Fruit fly (Drosophila melanogaster) whole organism, embryonic: ENCODE results near the gene Bhmt.

Experiments used
- ATbp ChIP-seq: fragments of 200-800 bp; sonication (Bioruptor generic); optimal IDR thresholded peaks from 2 replicates; lab custom pipeline; 2017; ENCODE audit warnings: missing biosample characterization, mild to moderate bottlenecking, missing genetic modification characterization, missing genetic modification reagents
- Aef1 ChIP-seq: fragments of 200-800 bp; sonication (Bioruptor generic); IDR thresholded peaks from 3 replicates; pipeline ENCODE4 v1.3.6; 2022; ENCODE audit warnings: missing biosample characterization, missing genetic modification characterization
- Awh ChIP-seq: fragments of 200-800 bp; sonication (Bioruptor generic); IDR thresholded peaks from 2 replicates; pipeline ENCODE4, ENCODE4 v1.3.6; 2022; ENCODE audit warnings: missing biosample characterization, missing genetic modification characterization
- Bgb ChIP-seq: fragments of 200-800 bp; sonication (Bioruptor generic); IDR thresholded peaks from 2 replicates; pipeline ENCODE4 v1.3.6; 2022; ENCODE audit warnings: missing biosample characterization, missing genetic modification characterization; ENCODE audit not compliant: partially characterized antibody
- CG12659 ChIP-seq: fragments of 200-800 bp; sonication (Bioruptor generic); optimal IDR thresholded peaks from 3 replicates; lab custom pipeline; 2017; ENCODE audit warnings: mild to moderate bottlenecking, missing biosample characterization, missing genetic modification reagents, missing genetic modification characterization
- CG12769 ChIP-seq: fragments of 200-800 bp; sonication (Bioruptor generic); optimal IDR thresholded peaks from 2 replicates; lab custom pipeline; 2019; ENCODE audit warnings: missing biosample characterization, mild to moderate bottlenecking, missing genetic modification characterization, moderate library complexity
- CG13296 ChIP-seq: fragments of 200-800 bp; sonication (Bioruptor generic); optimal IDR thresholded peaks from 3 replicates; lab custom pipeline; 2018; ENCODE audit warnings: missing biosample characterization, mild to moderate bottlenecking, missing genetic modification characterization
- CG13624 ChIP-seq: fragments of 200-800 bp; sonication (Bioruptor generic); optimal IDR thresholded peaks from 2 replicates; lab custom pipeline; 2016; ENCODE audit warnings: missing biosample characterization, missing genetic modification characterization
- CG15479 ChIP-seq: fragments of 200-800 bp; sonication (Bioruptor generic); optimal IDR thresholded peaks from 3 replicates; lab custom pipeline; 2019; ENCODE audit warnings: missing biosample characterization, mild to moderate bottlenecking, missing genetic modification characterization, moderate library complexity
- CG16813 ChIP-seq: fragments of 200-800 bp; sonication (Bioruptor generic); IDR thresholded peaks from 3 replicates; pipeline ENCODE4 v1.3.6; 2022; ENCODE audit warnings: missing biosample characterization, missing genetic modification characterization; ENCODE audit not compliant: partially characterized antibody
- CG17612 ChIP-seq: fragments of 200-800 bp; sonication (Bioruptor generic); IDR thresholded peaks from 2 replicates; pipeline ENCODE4 v1.3.6; 2022; ENCODE audit warnings: missing biosample characterization, missing genetic modification characterization
- CG17912 ChIP-seq: fragments of 200-800 bp; sonication (Bioruptor generic); optimal IDR thresholded peaks from 2 replicates; lab custom pipeline; 2018; ENCODE audit warnings: missing biosample characterization, mild to moderate bottlenecking, missing genetic modification characterization
- CG1792 ChIP-seq: fragments of 200-800 bp; sonication (Bioruptor generic); optimal IDR thresholded peaks from 2 replicates; lab custom pipeline; 2016; ENCODE audit warnings: missing biosample characterization, missing genetic modification characterization
- CG18764 ChIP-seq: fragments of 200-800 bp; sonication (Bioruptor generic); optimal IDR thresholded peaks from 3 replicates; lab custom pipeline; 2016; ENCODE audit warnings: missing biosample characterization, missing genetic modification characterization
- CG2116 ChIP-seq: fragments of 200-800 bp; sonication (Bioruptor generic); optimal IDR thresholded peaks from 3 replicates; lab custom pipeline; 2018; ENCODE audit warnings: missing biosample characterization, mild to moderate bottlenecking, missing genetic modification characterization
- CG3281 ChIP-seq: fragments of 200-800 bp; sonication (Bioruptor generic); optimal IDR thresholded peaks from 3 replicates; lab custom pipeline; 2017; ENCODE audit warnings: missing biosample characterization, mild to moderate bottlenecking, missing genetic modification characterization
- CG3407 ChIP-seq: fragments of 200-800 bp; sonication (Bioruptor generic); optimal IDR thresholded peaks from 2 replicates; lab custom pipeline; 2018; ENCODE audit warnings: missing biosample characterization, mild to moderate bottlenecking, missing genetic modification characterization
- CG3995 ChIP-seq: fragments of 200-800 bp; sonication (Bioruptor generic); optimal IDR thresholded peaks from 3 replicates; lab custom pipeline; 2016; ENCODE audit warnings: missing biosample characterization, missing genetic modification characterization
- CG7786 ChIP-seq: fragments of 200-800 bp; sonication (Bioruptor generic); optimal IDR thresholded peaks from 2 replicates; lab custom pipeline; 2016; ENCODE audit warnings: missing biosample characterization, missing genetic modification characterization
- CG9437 ChIP-seq: fragments of 200-800 bp; sonication (Bioruptor generic); optimal IDR thresholded peaks from 2 replicates; lab custom pipeline; 2018; ENCODE audit warnings: missing biosample characterization, mild to moderate bottlenecking, missing genetic modification characterization
- HLH4C ChIP-seq: fragments of 200-800 bp; sonication (Bioruptor generic); IDR thresholded peaks from 3 replicates; pipeline ENCODE4 v1.3.6; 2022; ENCODE audit warnings: missing biosample characterization, missing genetic modification characterization; ENCODE audit not compliant: partially characterized antibody
- HLHmδ ChIP-seq: fragments of 200-800 bp; sonication (Bioruptor generic); optimal IDR thresholded peaks from 2 replicates; lab custom pipeline; 2018; ENCODE audit warnings: missing biosample characterization, mild to moderate bottlenecking, missing genetic modification characterization, moderate library complexity
- Hey ChIP-seq: fragments of 200-800 bp; sonication (Bioruptor generic); optimal IDR thresholded peaks from 3 replicates; lab custom pipeline; 2018; ENCODE audit warnings: missing biosample characterization, mild to moderate bottlenecking, missing genetic modification characterization
- HmgZ ChIP-seq: fragments of 200-800 bp; sonication (Bioruptor generic); optimal IDR thresholded peaks from 2 replicates; lab custom pipeline; 2018; ENCODE audit warnings: missing biosample characterization, mild to moderate bottlenecking, missing genetic modification characterization
- NC2α ChIP-seq: fragments of 200-800 bp; sonication (Bioruptor generic); optimal IDR thresholded peaks from 2 replicates; lab custom pipeline; 2016; ENCODE audit warnings: missing biosample characterization, missing genetic modification characterization
- Neu2 ChIP-seq: fragments of 200-800 bp; sonication (Bioruptor generic); optimal IDR thresholded peaks from 3 replicates; lab custom pipeline; 2016; ENCODE audit warnings: missing biosample characterization, missing genetic modification characterization, borderline replicate concordance
- Pdp1 ChIP-seq, 2 experiments: fragments of 200-800 bp; sonication (Bioruptor generic); optimal IDR thresholded peaks; 3 replicates each; lab custom pipeline; 2016; ENCODE audit warnings: missing biosample characterization in 2 of 2, missing genetic modification characterization in 2 of 2, mild to moderate bottlenecking in 1 of 2, moderate library complexity in 1 of 2
- Sin3A ChIP-seq: fragments of >200 bp; optimal IDR thresholded peaks from 2 replicates; lab custom pipeline; 2018
- Vsx1 ChIP-seq: fragments of 200-800 bp; sonication (Bioruptor generic); optimal IDR thresholded peaks from 2 replicates; lab custom pipeline; 2017; ENCODE audit warnings: missing biosample characterization, mild to moderate bottlenecking, missing genetic modification characterization, missing genetic modification reagents
- da ChIP-seq: fragments of 200-800 bp; sonication (Bioruptor generic); optimal IDR thresholded peaks from 2 replicates; lab custom pipeline; 2016; ENCODE audit warnings: missing biosample characterization, missing genetic modification characterization
- dysf ChIP-seq: fragments of 200-800 bp; sonication (Bioruptor generic); IDR thresholded peaks from 3 replicates; pipeline ENCODE4 v1.3.6; 2022; ENCODE audit warnings: missing biosample characterization, missing genetic modification characterization
- exex ChIP-seq: fragments of 200-800 bp; sonication (Bioruptor generic); optimal IDR thresholded peaks from 4 replicates; lab custom pipeline; 2018; ENCODE audit warnings: missing biosample characterization, mild to moderate bottlenecking, missing genetic modification characterization, moderate library complexity
- fd102C ChIP-seq: fragments of 200-800 bp; sonication (Bioruptor generic); optimal IDR thresholded peaks from 2 replicates; lab custom pipeline; 2018; ENCODE audit warnings: missing biosample characterization, mild to moderate bottlenecking, missing genetic modification characterization, moderate library complexity
- knrl ChIP-seq: fragments of 200-800 bp; sonication (Bioruptor generic); IDR thresholded peaks from 3 replicates; pipeline ENCODE4 v1.3.6; 2022; ENCODE audit warnings: missing biosample characterization, missing genetic modification characterization; ENCODE audit not compliant: partially characterized antibody
- lab ChIP-seq: fragments of 200-800 bp; sonication (Bioruptor generic); optimal IDR thresholded peaks from 3 replicates; lab custom pipeline; 2017; ENCODE audit warnings: missing biosample characterization, missing genetic modification characterization, mild to moderate bottlenecking, moderate library complexity, missing genetic modification reagents
- mld ChIP-seq: fragments of 200-800 bp; sonication (Bioruptor generic); IDR thresholded peaks from 3 replicates; pipeline ENCODE4 v1.3.6; 2022; ENCODE audit warnings: missing biosample characterization, missing genetic modification characterization; ENCODE audit not compliant: partially characterized antibody
- nerfin-1 ChIP-seq: fragments of 200-800 bp; sonication (Bioruptor generic); optimal IDR thresholded peaks from 3 replicates; lab custom pipeline; 2019; ENCODE audit warnings: missing biosample characterization, mild to moderate bottlenecking, missing genetic modification characterization, moderate library complexity
- nerfin-2 ChIP-seq: fragments of 200-800 bp; sonication (Bioruptor generic); IDR thresholded peaks from 2 replicates; pipeline ENCODE4 v1.3.6; 2022; ENCODE audit warnings: missing biosample characterization, missing genetic modification characterization; ENCODE audit not compliant: partially characterized antibody
- oc ChIP-seq: fragments of 200-800 bp; sonication (Bioruptor generic); optimal IDR thresholded peaks from 2 replicates; lab custom pipeline; 2018; ENCODE audit warnings: missing biosample characterization, mild to moderate bottlenecking, missing genetic modification characterization, moderate library complexity
- pan ChIP-seq, 4 experiments: fragments of >200 bp in 3 of 4; fragments of 200-800 bp in 1 of 4; sonication (Bioruptor generic) in 1 of 4; optimal IDR thresholded peaks in 3 of 4; IDR thresholded peaks in 1 of 4; 2 replicates each; pipeline versions ENCODE4 v1.3.6 to Lab custom; 2017 to 2022; ENCODE audit warnings: missing biosample characterization in 2 of 4, missing genetic modification characterization in 2 of 4, mixed read lengths in 1 of 4
- pros ChIP-seq: fragments of 200-800 bp; sonication (Bioruptor generic); optimal IDR thresholded peaks from 3 replicates; lab custom pipeline; 2019; ENCODE audit warnings: missing biosample characterization, mild to moderate bottlenecking, missing genetic modification characterization, moderate library complexity
- row ChIP-seq: fragments of 200-800 bp; sonication (Bioruptor generic); IDR thresholded peaks from 3 replicates; pipeline ENCODE4 v1.3.6; 2022; ENCODE audit warnings: missing biosample characterization, missing genetic modification characterization
- schlank ChIP-seq: fragments of 200-800 bp; sonication (Bioruptor generic); optimal IDR thresholded peaks from 2 replicates; lab custom pipeline; 2018; ENCODE audit warnings: missing biosample characterization, mild to moderate bottlenecking, missing genetic modification characterization
- sim ChIP-seq: fragments of 200-800 bp; sonication (Bioruptor generic); IDR thresholded peaks from 2 replicates; pipeline ENCODE4 v1.3.6; 2022; ENCODE audit warnings: missing biosample characterization, missing genetic modification characterization
- ttk ChIP-seq: fragments of 200-800 bp; sonication (Bioruptor generic); IDR thresholded peaks from 2 replicates; pipeline ENCODE4 v2.1.2; 2022; ENCODE audit warnings: missing biosample characterization, missing genetic modification characterization
- zen2 ChIP-seq: fragments of 200-800 bp; sonication (Bioruptor generic); IDR thresholded peaks from 3 replicates; pipeline ENCODE4 v1.3.6; 2022; ENCODE audit warnings: missing biosample characterization, missing genetic modification characterization; ENCODE audit not compliant: partially characterized antibody
- zfh1 ChIP-seq: fragments of 200-800 bp; sonication (Bioruptor generic); IDR thresholded peaks from 3 replicates; pipeline ENCODE4 v1.3.6; 2022; ENCODE audit warnings: missing biosample characterization, missing genetic modification characterization

Bhmt gene

DNA sequence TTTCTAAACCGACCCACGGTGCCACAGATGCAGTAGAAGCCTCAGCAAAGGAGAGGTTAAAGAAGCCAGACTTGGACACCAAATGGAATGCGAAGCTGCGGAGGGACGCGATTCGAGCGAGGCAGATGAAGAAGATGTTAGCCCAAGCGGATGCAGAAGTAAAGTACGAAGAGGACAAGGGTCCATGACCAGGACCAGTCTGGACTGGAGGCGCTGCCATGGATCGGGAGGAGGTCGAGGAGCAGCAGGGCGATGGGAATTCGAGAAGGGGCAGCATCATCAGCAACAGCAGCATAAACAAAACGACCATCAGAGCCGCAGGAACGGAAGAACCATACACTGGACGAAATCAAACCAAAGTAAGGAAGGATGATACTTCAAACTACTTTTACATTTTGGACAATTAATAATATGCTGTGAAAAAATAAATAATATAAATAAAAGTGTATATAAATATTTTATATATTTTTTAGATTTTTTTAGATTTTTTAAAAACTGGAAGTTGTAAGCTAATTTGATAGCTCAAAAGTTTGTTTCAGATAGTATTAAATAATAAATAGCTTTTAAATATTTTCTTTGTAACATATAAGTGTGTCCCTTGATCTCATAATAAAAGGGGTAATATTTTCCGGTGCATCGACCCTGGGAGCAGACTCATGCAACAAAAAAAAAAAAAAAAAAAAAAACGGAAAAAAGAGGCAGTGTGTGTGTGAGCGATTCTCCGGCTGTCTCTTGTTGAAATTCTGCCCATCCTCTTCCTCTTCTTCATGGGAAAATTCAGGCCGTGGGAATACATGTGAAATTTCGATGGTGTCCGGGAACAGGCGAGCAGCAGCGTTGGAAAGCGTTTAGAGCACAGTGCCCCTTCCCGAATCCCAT, 10.2 kb downstream of the Bhmt start (continued):
- TF ChIP-seq pros (GFP tag; lab: Kevin White, UChicago), result no peak
- no peak for TF ChIP-seq Awh (GFP tag; lab: Robert Waterston, UW)
- no peak for TF ChIP-seq pan (optimal IDR thresholded peaks at IDR 0.05; lab: Kevin White, UChicago)
- no peak for TF ChIP-seq pan (GFP tag; optimal IDR thresholded peaks at IDR 0.05 in 1 of 2, IDR thresholded peaks at IDR 0.05 in 1 of 2)
- no peak for TF ChIP-seq Bgb
- no peak for TF ChIP-seq knrl (GFP tag; lab: Robert Waterston, UW)
- no peak for TF ChIP-seq CG3281 (GFP tag; lab: Kevin White, UChicago)
- TF ChIP-seq ATbp (GFP tag; lab: Kevin White, UChicago), result peak; percentile 2
- no peak for TF ChIP-seq Vsx1
- TF ChIP-seq Neu2 (GFP tag; lab: Kevin White, UChicago), result no peak
- no peak for TF ChIP-seq CG17912 (GFP tag; lab: Kevin White, UChicago)
- no peak for TF ChIP-seq CG3995
- TF ChIP-seq CG17612 (GFP tag; lab: Robert Waterston, UW), result no peak
- TF ChIP-seq exex (tag; lab: Kevin White, UChicago), result no peak
- no peak for TF ChIP-seq CG18764 (GFP tag; lab: Kevin White, UChicago)
- TF ChIP-seq dysf (GFP tag; lab: Robert Waterston, UW), result 0 out of 3 replicates have a peak, but pooled peaks have one; percentile 20
- 0 out of 3 replicates have a peak, but pooled peaks have one; percentile 38 for TF ChIP-seq zfh1
- TF ChIP-seq NC2α (GFP tag; lab: Kevin White, UChicago), result no peak
- TF ChIP-seq HmgZ (tag; lab: Kevin White, UChicago), result no peak
- TF ChIP-seq nerfin-2, result no peak
- no peak for TF ChIP-seq CG3407 (GFP tag; lab: Kevin White, UChicago)
- no peak for TF ChIP-seq CG13624 (GFP tag; lab: Kevin White, UChicago)
- TF ChIP-seq CG1792, result no peak
- no peak for TF ChIP-seq sim (GFP tag; lab: Robert Waterston, UW)
- TF ChIP-seq CG12769 (tag; lab: Kevin White, UChicago), result no peak
- TF ChIP-seq row (GFP tag; lab: Robert Waterston, UW), result 0 out of 3 replicates have a peak, but pooled peaks have one; percentile 29
- TF ChIP-seq CG9437 (GFP tag; lab: Kevin White, UChicago), result no peak
- TF ChIP-seq Pdp1 (GFP tag; optimal IDR thresholded peaks at IDR 0.05; lab: Kevin White, UChicago), result no peak
- no peak for TF ChIP-seq ttk (GFP tag; lab: Robert Waterston, UW)
- no peak for TF ChIP-seq Hey (tag; lab: Kevin White, UChicago)
- TF ChIP-seq fd102C, result no peak
- TF ChIP-seq da (GFP tag; lab: Kevin White, UChicago), result no peak
- TF ChIP-seq CG7786 (GFP tag; lab: Kevin White, UChicago), result no peak
- TF ChIP-seq HLH4C (GFP tag; lab: Robert Waterston, UW), result no peak
- no peak for TF ChIP-seq lab (GFP tag; lab: Kevin White, UChicago)
- peak; percentile 60 for TF ChIP-seq HLHmδ (GFP tag; lab: Kevin White, UChicago)
- TF ChIP-seq CG15479 (GFP tag; lab: Kevin White, UChicago), result no peak
- no peak for TF ChIP-seq CG16813 (GFP tag; lab: Robert Waterston, UW)
- TF ChIP-seq mld, result no peak
- TF ChIP-seq CG2116 (GFP tag; lab: Kevin White, UChicago), result no peak
- TF ChIP-seq schlank, result no peak
- no peak for TF ChIP-seq zen2
- no peak for TF ChIP-seq nerfin-1
- no peak for TF ChIP-seq Sin3A (lab: Kevin White, UChicago)
- no peak for TF ChIP-seq CG12659 (GFP tag; lab: Kevin White, UChicago)
- no peak for TF ChIP-seq oc (tag; lab: Kevin White, UChicago)
- no peak for TF ChIP-seq CG13296 (GFP tag; lab: Kevin White, UChicago)
- 0 out of 3 replicates have a peak, but pooled peaks have one; percentile 12 for TF ChIP-seq Aef1 (GFP tag; lab: Robert Waterston, UW)
